Fruit fly (Drosophila melanogaster): ENCODE results near the gene Adss.

The Adss gene

dm6 chr3R:20835531-20835930 lies 5.2 kb upstream of the Adss start:
- TF ChIP-seq CG17801 (GFP tag; optimal IDR thresholded peaks at IDR 0.05; ENCODE audit: partially characterized antibody) = no peak

dm6 chr3R:20834770-20835183 lies 4.4 kb upstream of the Adss start:
- TF ChIP-seq CG17801 (GFP tag; optimal IDR thresholded peaks at IDR 0.05; ENCODE audit: partially characterized antibody) = no peak

- no peak for TF ChIP-seq CG17801 (GFP tag; optimal IDR thresholded peaks at IDR 0.05; ENCODE audit: partially characterized antibody)
Measured at dm6 chr3R:20833664-20834063, 3.3 kb upstream of the Adss start.

dm6 chr3R:20832689-20833524 lies 2.5 kb upstream of the Adss start, which contains the start of gene Synd:
Gene Synd (plus strand): TSS chr3R:20832799.
- peak; percentile 41 for TF ChIP-seq CG17801 (GFP tag; optimal IDR thresholded peaks at IDR 0.05; ENCODE audit: partially characterized antibody)

DNA sequence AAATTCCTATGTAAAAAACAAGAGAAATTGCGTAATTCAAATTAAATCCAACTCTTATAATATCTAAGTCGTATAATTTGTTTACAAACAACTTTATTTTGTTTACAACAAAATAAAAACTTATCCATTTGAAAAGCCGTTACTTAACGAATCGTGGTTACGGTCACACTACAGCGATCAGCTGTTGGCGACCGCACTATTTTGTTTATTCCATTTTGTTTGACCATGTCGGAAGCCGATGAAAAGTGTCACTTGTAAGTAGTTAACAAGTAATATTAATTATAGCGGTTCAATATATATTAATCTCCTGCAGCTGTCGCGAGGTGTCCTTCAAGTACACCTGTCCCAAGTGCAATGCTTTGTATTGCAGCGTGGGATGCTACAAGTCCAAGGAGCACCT lies 583 bp upstream of the Adss start, which contains the start of gene CG31223:
Gene CG31223, plus strand, starts transcription at position 165 of the 400 bp plus-strand sequence.
- TF ChIP-seq CG17801 (GFP tag; optimal IDR thresholded peaks at IDR 0.05; ENCODE audit: partially characterized antibody) = no peak

- no peak for TF ChIP-seq CG17801 (GFP tag; optimal IDR thresholded peaks at IDR 0.05; ENCODE audit: partially characterized antibody)
Measured at dm6 chr3R:20829416-20830131, 806 bp downstream of the Adss start.

dm6 chr3R:20828520-20829415 lies 1.6 kb downstream of the Adss start:
- TF ChIP-seq CG17801 (GFP tag; optimal IDR thresholded peaks at IDR 0.05; ENCODE audit: partially characterized antibody) = peak; percentile 7

DNA sequence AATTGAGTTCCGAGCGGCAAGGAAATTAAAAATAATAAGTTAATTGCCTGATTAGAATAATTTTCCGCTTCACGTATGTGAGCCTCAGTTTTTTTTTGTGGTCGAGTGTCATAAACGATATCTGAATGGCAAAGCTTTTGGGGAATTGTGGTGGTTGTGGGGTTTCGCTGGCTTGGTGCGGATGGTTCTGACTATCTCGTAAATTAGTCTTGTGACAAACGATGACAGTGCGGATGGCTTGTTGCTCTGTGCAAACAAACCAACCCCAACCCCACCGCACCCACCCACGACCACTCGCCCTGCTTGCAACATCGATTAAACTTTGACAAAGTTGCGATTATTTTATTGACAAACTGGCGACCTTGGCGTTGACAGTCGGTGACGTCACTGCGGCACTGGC lies 3.5 kb downstream of the Adss start:
- no peak for TF ChIP-seq CG17801 (GFP tag; optimal IDR thresholded peaks at IDR 0.05; ENCODE audit: partially characterized antibody)

DNA sequence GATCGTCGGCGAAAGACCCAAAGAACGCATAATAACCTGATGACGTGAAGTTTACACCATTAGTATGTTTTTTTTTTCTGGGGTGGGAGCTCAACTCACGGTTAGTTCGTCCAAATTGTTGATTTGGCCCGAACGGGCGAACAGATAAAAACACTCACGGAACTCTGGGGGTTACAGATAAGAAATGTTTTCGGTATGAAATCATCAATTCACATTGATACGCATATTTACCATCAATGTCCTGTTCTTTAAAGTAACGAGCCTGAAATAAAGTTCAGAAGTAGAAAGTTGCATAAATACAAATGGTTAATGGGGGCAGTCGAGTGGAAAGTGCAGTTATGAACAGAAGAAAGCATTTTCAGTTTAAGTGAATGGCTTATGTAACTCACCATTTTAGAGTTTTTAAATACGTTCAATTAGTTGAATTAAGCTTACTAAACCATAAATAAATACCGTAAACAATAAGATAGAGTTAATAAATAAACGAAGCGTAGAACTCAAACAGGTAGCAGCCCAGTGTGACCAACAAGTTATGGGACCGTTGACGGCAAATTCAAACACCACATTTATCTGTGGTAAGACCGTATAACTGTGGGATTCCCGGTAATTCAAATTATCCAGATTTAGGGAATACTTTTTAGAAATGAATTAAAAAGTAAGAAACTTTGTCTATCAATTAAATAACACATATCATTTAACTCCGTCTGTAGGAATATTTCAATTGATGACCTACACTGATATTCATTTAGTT lies 6.5 kb downstream of the Adss start, which contains the start of gene CG17272:
Gene CG17272, minus strand, starts transcription at position 536 of the 751 bp plus-strand sequence.
- peak; percentile 24 for TF ChIP-seq CG17801 (GFP tag; optimal IDR thresholded peaks at IDR 0.05; ENCODE audit: partially characterized antibody)

dm6 chr3R:20821815-20822375 lies 8.5 kb downstream of the Adss start, which contains the start of the genes CG17271 and RpS20:
Gene CG17271 (minus strand): TSS chr3R:20821848.
Gene RpS20 (plus strand): TSS chr3R:20822181.
- peak; percentile 18 for TF ChIP-seq CG17801 (GFP tag; optimal IDR thresholded peaks at IDR 0.05; ENCODE audit: partially characterized antibody)

- TF ChIP-seq CG17801 (GFP tag; optimal IDR thresholded peaks at IDR 0.05; ENCODE audit: partially characterized antibody) = no peak
Measured at dm6 chr3R:20818689-20819088, 11.7 kb downstream of the Adss start, which contains the start of gene CG17270. Gene CG17270 (minus strand): TSS chr3R:20818929.

dm6 chr3R:20818237-20818636 lies 12.1 kb downstream of the Adss start:
- TF ChIP-seq CG17801 (GFP tag; optimal IDR thresholded peaks at IDR 0.05; ENCODE audit: partially characterized antibody) = no peak

DNA sequence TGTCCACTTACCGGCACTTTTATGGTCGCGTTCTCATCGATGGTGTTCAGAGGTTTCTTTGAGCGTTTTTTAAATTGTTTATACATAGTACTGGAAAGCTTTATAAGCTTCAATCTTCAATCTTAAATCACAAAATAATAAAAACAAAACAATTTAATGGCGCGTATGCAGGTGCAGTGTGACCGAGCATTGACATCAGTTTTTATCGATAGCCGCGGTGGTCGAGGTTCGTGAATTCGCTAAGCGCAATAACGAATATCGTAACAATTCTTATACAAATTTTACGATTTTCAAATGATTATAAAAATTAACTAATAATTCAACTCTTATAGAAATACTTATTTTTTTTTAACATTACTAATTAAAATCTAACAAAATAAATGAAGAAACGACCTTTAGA lies 14.4 kb downstream of the Adss start, which contains the start of gene Fancd2:
Gene Fancd2, minus strand, starts transcription at position 183 of the 400 bp plus-strand sequence.
- TF ChIP-seq CG17801 (GFP tag; optimal IDR thresholded peaks at IDR 0.05; ENCODE audit: partially characterized antibody) = no peak

DNA sequence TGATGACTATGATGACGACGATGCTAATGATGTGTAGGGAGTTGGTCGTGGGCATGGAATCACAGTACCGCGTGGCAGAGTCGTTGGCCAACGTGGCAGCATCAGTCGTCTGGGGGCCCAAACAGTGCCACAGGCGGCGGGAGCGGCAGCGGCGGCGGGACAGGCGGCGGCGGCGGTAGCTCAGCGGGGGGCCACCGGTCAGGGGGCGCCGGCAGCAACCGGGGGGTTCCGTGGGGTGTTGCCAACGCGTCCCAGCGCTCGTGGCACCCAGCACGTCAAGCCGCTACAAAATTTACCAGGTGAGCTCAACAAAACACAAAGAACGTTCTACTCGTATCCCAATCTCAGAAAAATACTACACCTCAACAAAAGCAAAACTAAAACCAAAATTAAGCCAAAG lies 28.1 kb downstream of the Adss start:
- no peak for TF ChIP-seq CG17801 (GFP tag; optimal IDR thresholded peaks at IDR 0.05; ENCODE audit: partially characterized antibody)

All from ovary, adult (tissue).